Worm (Caenorhabditis elegans): ENCODE measurements around the gene lir-2.

- TF ChIP-seq elt-3 (tag; optimal IDR thresholded peaks at IDR 0.05) (no peak), snpc-4 (tag; optimal IDR thresholded peaks at IDR 0.05) (no peak), nhr-77 (tag; optimal IDR thresholded peaks at IDR 0.05) (no peak), pqm-1 (tag; optimal IDR thresholded peaks at IDR 0.05) (no peak), lir-3 (tag; optimal IDR thresholded peaks at IDR 0.05; ENCODE audit: poor library complexity) (no peak), ama-1 (optimal IDR thresholded peaks at IDR 0.05) (no peak), dpl-1 (GFP tag; optimal IDR thresholded peaks at IDR 0.05) (no peak), nhr-12 (tag; optimal IDR thresholded peaks at IDR 0.05) (no peak), nhr-237 (tag; optimal IDR thresholded peaks at IDR 0.05) (no peak), unc-62 (GFP tag; optimal IDR thresholded peaks at IDR 0.05) (no peak), jun-1 (tag; optimal IDR thresholded peaks at IDR 0.05) (no peak), irx-1 (tag; optimal IDR thresholded peaks at IDR 0.05) (no peak), ztf-11 (tag; optimal IDR thresholded peaks at IDR 0.05) (no peak)
These were observed 23.9 kb upstream of the lir-2 start for ce11 chrII:7643214-7643613.
